Fruit fly (Drosophila melanogaster): ENCODE measurements around the gene CycG.

CycG gene

DNA sequence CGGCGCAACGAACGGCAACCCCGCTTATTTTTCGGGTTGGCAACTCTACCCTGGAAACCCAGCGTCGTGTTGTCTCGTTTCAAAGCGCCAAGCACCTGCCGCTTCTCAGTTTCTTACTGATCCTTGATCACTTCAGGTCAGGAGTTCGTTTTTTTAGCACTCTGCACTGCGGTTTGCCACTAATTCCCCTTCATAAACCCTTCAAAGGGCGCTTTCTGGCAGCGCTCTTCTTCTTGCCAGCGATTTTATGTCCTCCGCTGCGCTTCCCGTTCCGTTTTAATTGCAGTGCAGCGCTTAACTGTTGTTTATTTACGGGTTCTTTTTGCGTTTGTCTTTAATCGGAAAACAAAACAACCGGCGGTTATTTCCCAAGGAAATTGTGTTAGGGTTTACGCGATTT lies 32.4 kb downstream of the CycG start:
- no peak for TF ChIP-seq CTCF (optimal IDR thresholded peaks at IDR 0.05)
- TF ChIP-seq CG8478 (optimal IDR thresholded peaks at IDR 0.05), result no peak

- TF ChIP-seq CTCF (optimal IDR thresholded peaks at IDR 0.05), result no peak
- TF ChIP-seq CG8478 (optimal IDR thresholded peaks at IDR 0.05), result no peak
Measured at dm6 chr3R:31577351-31577750, 35.1 kb downstream of the CycG start.

dm6 chr3R:31571885-31572292 lies 40.6 kb downstream of the CycG start, which contains the start of gene gammaCOP:
gammaCOP (plus strand) TSS chr3R:31572143.
- TF ChIP-seq CG8478 (optimal IDR thresholded peaks at IDR 0.05), result no peak
- no peak for TF ChIP-seq CTCF (optimal IDR thresholded peaks at IDR 0.05)

DNA sequence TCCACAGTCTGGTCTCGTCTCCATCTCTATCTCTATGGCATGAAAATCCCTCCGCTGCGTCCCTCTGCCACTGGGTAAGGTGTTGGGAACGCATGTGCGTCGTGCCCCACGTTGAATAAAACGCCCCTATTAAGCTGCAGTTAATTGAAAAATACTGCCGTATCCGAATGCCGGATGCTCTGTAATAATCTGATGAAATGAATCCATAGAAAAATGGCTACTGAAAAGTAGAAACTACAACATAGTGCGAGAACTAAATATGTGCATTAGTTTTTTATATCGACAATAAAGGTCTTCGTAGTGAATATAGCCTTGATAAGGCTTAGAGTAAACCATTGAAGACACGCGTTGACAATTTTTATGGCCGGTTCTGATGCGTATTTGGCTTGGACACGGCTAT lies 45.7 kb downstream of the CycG start:
- TF ChIP-seq CG8478 (optimal IDR thresholded peaks at IDR 0.05), result no peak
- TF ChIP-seq CTCF (optimal IDR thresholded peaks at IDR 0.05), result no peak

dm6 chr3R:31565738-31566137 lies 46.7 kb downstream of the CycG start:
- TF ChIP-seq CG8478 (optimal IDR thresholded peaks at IDR 0.05) (no peak), CTCF (optimal IDR thresholded peaks at IDR 0.05) (no peak)

DNA sequence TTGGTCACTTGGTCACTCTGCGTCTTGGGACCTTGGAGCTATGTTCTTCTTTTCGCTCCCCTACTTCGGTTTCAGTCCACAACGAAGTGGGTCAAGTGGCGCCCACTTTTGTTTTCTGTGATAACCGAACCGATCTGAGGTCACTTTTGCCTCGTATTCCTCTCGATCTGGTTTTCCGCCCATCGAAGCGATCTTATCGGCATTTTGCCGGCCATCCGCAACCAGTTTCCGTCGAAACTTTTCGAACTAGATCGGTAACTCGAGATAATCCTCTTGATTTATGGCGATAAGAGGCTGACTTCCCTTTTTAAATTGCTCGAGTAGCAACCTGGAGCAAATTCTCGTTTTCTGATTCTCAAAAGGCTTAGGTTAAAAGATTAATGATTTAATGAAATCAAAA lies 47.9 kb downstream of the CycG start:
- TF ChIP-seq CTCF (optimal IDR thresholded peaks at IDR 0.05), result no peak
- no peak for TF ChIP-seq CG8478 (optimal IDR thresholded peaks at IDR 0.05)

dm6 chr3R:31564164-31564563 lies 48.3 kb downstream of the CycG start:
- no peak for TF ChIP-seq CG8478 (optimal IDR thresholded peaks at IDR 0.05)

dm6 chr3R:31559781-31560180 lies 52.7 kb downstream of the CycG start:
- TF ChIP-seq CTCF (optimal IDR thresholded peaks at IDR 0.05) (no peak), CG8478 (optimal IDR thresholded peaks at IDR 0.05) (no peak)

DNA sequence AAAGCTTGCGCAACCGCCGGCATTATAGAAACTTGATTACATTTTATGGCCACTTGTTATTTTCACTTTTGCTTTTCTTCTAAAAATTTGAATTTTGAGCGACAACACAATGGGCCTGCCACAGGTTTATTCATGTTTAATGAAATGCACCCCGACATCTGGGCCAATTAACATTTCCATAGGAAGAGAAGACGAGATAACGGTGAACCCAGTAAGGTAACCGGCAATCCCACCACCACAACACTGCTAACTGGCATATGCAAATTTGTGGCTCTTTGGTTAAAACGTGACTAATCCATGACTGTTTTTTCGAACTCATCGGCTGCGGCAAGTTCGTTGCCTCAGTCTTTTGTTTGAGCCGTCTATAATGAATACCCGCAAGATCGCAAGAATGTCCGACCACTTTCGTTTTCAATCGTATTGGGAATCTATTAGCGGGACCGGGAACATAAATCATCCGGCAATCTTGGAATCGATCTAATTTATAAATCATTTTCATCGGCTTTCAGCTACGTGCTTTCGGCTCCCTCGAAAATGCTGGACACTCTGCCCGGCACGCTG lies 53.7 kb downstream of the CycG start:
- no peak for TF ChIP-seq CG8478 (optimal IDR thresholded peaks at IDR 0.05)
- no peak for TF ChIP-seq CTCF (optimal IDR thresholded peaks at IDR 0.05)

dm6 chr3R:31550910-31551309 lies 61.6 kb downstream of the CycG start:
- TF ChIP-seq CG8478 (optimal IDR thresholded peaks at IDR 0.05) (no peak), CTCF (optimal IDR thresholded peaks at IDR 0.05) (no peak)

DNA sequence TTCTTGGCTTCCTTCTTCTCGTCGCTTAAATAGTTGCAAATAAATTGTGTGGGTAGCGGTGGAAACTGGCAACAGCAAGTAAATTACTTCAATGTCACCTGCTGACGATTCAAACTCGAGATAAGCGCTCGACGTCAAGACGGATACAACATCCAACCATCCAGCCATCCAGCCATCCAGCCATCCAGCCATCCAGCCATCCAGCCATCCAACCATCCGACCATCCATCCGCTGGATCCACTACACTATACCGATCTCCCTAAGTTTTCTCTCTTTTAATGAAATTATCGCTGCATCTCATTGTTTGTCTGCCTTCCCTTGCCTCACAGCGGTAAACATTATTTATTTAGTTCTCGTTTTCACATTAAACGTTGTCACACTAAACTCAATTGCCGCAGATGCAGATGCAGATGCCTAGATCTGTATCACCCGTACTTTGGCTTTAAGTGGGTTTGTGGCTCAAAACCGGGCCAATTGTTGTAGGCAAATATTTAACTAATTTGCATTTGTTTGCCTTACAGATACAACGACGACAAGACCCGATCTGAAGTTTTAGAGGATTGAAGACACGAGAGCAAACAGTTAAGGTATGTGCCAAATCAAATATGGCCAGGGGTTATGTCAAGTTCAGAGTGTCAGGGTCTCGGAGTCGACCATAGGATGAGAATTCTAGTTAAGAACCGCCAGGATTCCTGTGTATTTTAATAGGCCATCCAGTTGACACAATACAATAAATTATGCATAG lies 63.5 kb downstream of the CycG start:
- TF ChIP-seq CTCF (optimal IDR thresholded peaks at IDR 0.05) (no peak), CG8478 (optimal IDR thresholded peaks at IDR 0.05) (no peak)

Measured in S2 (cell line).